Fruit fly (Drosophila melanogaster) whole organism, embryonic: Measurements from ENCODE around the gene mgr.

Experiments
- BEAF-32 ChIP-seq: fragments of 200-800 bp; sonication (Bioruptor generic); optimal IDR thresholded peaks from 3 replicates; lab custom pipeline; 2017; ENCODE audit warnings: missing biosample characterization, missing genetic modification characterization, mild to moderate bottlenecking, moderate library complexity, missing genetic modification reagents
- CG10274 ChIP-seq: fragments of 200-800 bp; sonication (Bioruptor generic); optimal IDR thresholded peaks from 3 replicates; lab custom pipeline; 2017; ENCODE audit warnings: missing biosample characterization, mild to moderate bottlenecking, missing genetic modification characterization
- CG11723 ChIP-seq: fragments of 200-800 bp; sonication (Bioruptor generic); optimal IDR thresholded peaks from 2 replicates; lab custom pipeline; 2017; ENCODE audit warnings: missing biosample characterization, mild to moderate bottlenecking, missing genetic modification characterization
- CG12155 ChIP-seq: fragments of 200-800 bp; sonication (Bioruptor generic); optimal IDR thresholded peaks from 3 replicates; lab custom pipeline; 2016; ENCODE audit warnings: missing biosample characterization, missing genetic modification characterization
- CG13424 ChIP-seq: fragments of 200-800 bp; sonication (Bioruptor generic); optimal IDR thresholded peaks from 2 replicates; lab custom pipeline; 2019; ENCODE audit warnings: missing biosample characterization, mild to moderate bottlenecking, missing genetic modification characterization, moderate library complexity
- CG14710 ChIP-seq: fragments of 200-800 bp; sonication (Bioruptor generic); optimal IDR thresholded peaks from 3 replicates; lab custom pipeline; 2019; ENCODE audit warnings: missing biosample characterization, mild to moderate bottlenecking, missing genetic modification characterization, moderate library complexity
- CG15073 ChIP-seq: fragments of 200-800 bp; sonication (Bioruptor generic); optimal IDR thresholded peaks from 2 replicates; lab custom pipeline; 2016; ENCODE audit warnings: missing biosample characterization, missing genetic modification characterization
- CG15514 ChIP-seq: fragments of 200-800 bp; sonication (Bioruptor generic); optimal IDR thresholded peaks from 3 replicates; lab custom pipeline; 2017; ENCODE audit warnings: missing biosample characterization, missing genetic modification characterization, mild to moderate bottlenecking, moderate library complexity, missing genetic modification reagents
- CG17829 ChIP-seq: fragments of 200-800 bp; optimal IDR thresholded peaks from 2 replicates; lab custom pipeline; 2019; ENCODE audit warnings: missing biosample characterization, mild to moderate bottlenecking, missing genetic modification characterization, moderate library complexity
- CG18011 ChIP-seq: fragments of 200-800 bp; sonication (Bioruptor generic); optimal IDR thresholded peaks from 2 replicates; lab custom pipeline; 2017; ENCODE audit warnings: missing biosample characterization, missing genetic modification characterization, mild to moderate bottlenecking, moderate library complexity, missing genotype
- CG31388 ChIP-seq: fragments of 200-800 bp; sonication (Bioruptor generic); optimal IDR thresholded peaks from 2 replicates; lab custom pipeline; 2016; ENCODE audit warnings: missing biosample characterization, missing genetic modification characterization
- CG32772 ChIP-seq: fragments of 200-800 bp; sonication (Bioruptor generic); IDR thresholded peaks from 2 replicates; pipeline ENCODE4 v1.3.6; 2022; ENCODE audit warnings: missing biosample characterization, missing genetic modification characterization
- CG3838 ChIP-seq: fragments of 200-800 bp; sonication (Bioruptor generic); optimal IDR thresholded peaks from 3 replicates; lab custom pipeline; 2016; ENCODE audit warnings: missing biosample characterization, missing genetic modification characterization
- CG4328 ChIP-seq: fragments of 200-800 bp; sonication (Bioruptor generic); optimal IDR thresholded peaks from 3 replicates; lab custom pipeline; 2017; ENCODE audit warnings: missing biosample characterization, missing genetic modification reagents, missing genetic modification characterization
- CG6175 ChIP-seq: fragments of 200-800 bp; sonication (Bioruptor generic); IDR thresholded peaks from 3 replicates; pipeline ENCODE4 v1.3.6; 2022; ENCODE audit warnings: missing biosample characterization, missing genetic modification characterization
- CG6791 ChIP-seq: fragments of 200-800 bp; sonication (Bioruptor generic); IDR thresholded peaks from 3 replicates; pipeline ENCODE4 v1.3.6; 2022; ENCODE audit warnings: missing biosample characterization, missing genetic modification characterization; ENCODE audit not compliant: partially characterized antibody
- CG7372 ChIP-seq: fragments of 200-800 bp; sonication (Bioruptor generic); IDR thresholded peaks from 2 replicates; pipeline ENCODE4 v1.3.6; 2022; ENCODE audit warnings: missing biosample characterization, missing genetic modification characterization
- CG8944 ChIP-seq: fragments of 200-800 bp; sonication (Bioruptor generic); optimal IDR thresholded peaks from 3 replicates; lab custom pipeline; 2016; ENCODE audit warnings: missing biosample characterization, missing genetic modification characterization
- CrebB ChIP-seq: fragments of 200-800 bp; sonication (Bioruptor generic); optimal IDR thresholded peaks from 3 replicates; lab custom pipeline; 2018; ENCODE audit warnings: missing biosample characterization, mild to moderate bottlenecking, missing genetic modification characterization
- Deaf1 ChIP-seq: fragments of 200-800 bp; optimal IDR thresholded peaks from 3 replicates; lab custom pipeline; 2019; ENCODE audit warnings: missing biosample characterization, mild to moderate bottlenecking, missing genetic modification characterization, moderate library complexity
- Dek ChIP-seq: fragments of 200-800 bp; sonication (Bioruptor generic); optimal IDR thresholded peaks from 3 replicates; lab custom pipeline; 2019; ENCODE audit warnings: missing biosample characterization, mild to moderate bottlenecking, missing genetic modification characterization, moderate library complexity
- Doc2 ChIP-seq: fragments of 200-800 bp; sonication (Bioruptor generic); IDR thresholded peaks from 2 replicates; pipeline ENCODE4 v1.3.6; 2022; ENCODE audit warnings: missing biosample characterization, missing genetic modification characterization
- Doc3 ChIP-seq: fragments of 200-800 bp; sonication (Bioruptor generic); IDR thresholded peaks from 3 replicates; pipeline ENCODE4 v1.3.6; 2022; ENCODE audit warnings: missing biosample characterization, missing genetic modification characterization; ENCODE audit not compliant: partially characterized antibody
- Eip74EF ChIP-seq, 2 experiments: fragments of 200-800 bp in 1 of 2; fragments of >200 bp in 1 of 2; sonication (Bioruptor generic) in 1 of 2; optimal IDR thresholded peaks; 2 replicates each; lab custom pipeline; 2017 to 2019; ENCODE audit warnings: missing biosample characterization in 2 of 2, missing genetic modification characterization in 2 of 2, mild to moderate bottlenecking in 1 of 2, moderate library complexity in 1 of 2
- Fer2 ChIP-seq: fragments of 200-800 bp; sonication (Bioruptor generic); optimal IDR thresholded peaks from 2 replicates; lab custom pipeline; 2018; ENCODE audit warnings: missing biosample characterization, mild to moderate bottlenecking, missing genetic modification characterization, moderate library complexity
- H2.0 ChIP-seq: fragments of 200-800 bp; sonication (Bioruptor generic); IDR thresholded peaks from 2 replicates; pipeline ENCODE4 v1.3.6; 2022; ENCODE audit warnings: missing biosample characterization, missing genetic modification characterization
- Hr51 ChIP-seq, 2 experiments: fragments of 200-800 bp; sonication (Bioruptor generic); optimal IDR thresholded peaks; 2 replicates in 1 of 2; 3 replicates in 1 of 2; lab custom pipeline; 2016 to 2018; ENCODE audit warnings: missing biosample characterization in 2 of 2, missing genetic modification characterization in 2 of 2, mild to moderate bottlenecking in 1 of 2, moderate library complexity in 1 of 2
- Lhr ChIP-seq: fragments of 200-800 bp; sonication (Bioruptor generic); optimal IDR thresholded peaks from 3 replicates; lab custom pipeline; 2017; ENCODE audit warnings: mild to moderate bottlenecking, missing biosample characterization, missing genetic modification reagents, missing genetic modification characterization
- NK7.1 ChIP-seq: fragments of 200-800 bp; sonication (Bioruptor generic); optimal IDR thresholded peaks from 3 replicates; lab custom pipeline; 2016; ENCODE audit warnings: missing biosample characterization, missing genetic modification characterization
- Nf-YC ChIP-seq: fragments of 200-800 bp; optimal IDR thresholded peaks from 3 replicates; lab custom pipeline; 2019; ENCODE audit warnings: missing biosample characterization, mild to moderate bottlenecking, missing genetic modification characterization, moderate library complexity
- Ptx1 ChIP-seq: fragments of 200-800 bp; sonication (Bioruptor generic); IDR thresholded peaks from 2 replicates; pipeline ENCODE4 v1.3.6; 2022; ENCODE audit warnings: missing biosample characterization, missing genetic modification characterization
- Sox102F ChIP-seq: fragments of 200-800 bp; sonication (Bioruptor generic); optimal IDR thresholded peaks from 2 replicates; lab custom pipeline; 2018; ENCODE audit warnings: missing biosample characterization, mild to moderate bottlenecking, missing genetic modification characterization, moderate library complexity
- Spps ChIP-seq: fragments of 200-800 bp; sonication (Bioruptor generic); optimal IDR thresholded peaks from 2 replicates; lab custom pipeline; 2018; ENCODE audit warnings: missing biosample characterization, mild to moderate bottlenecking, missing genetic modification characterization
- aop ChIP-seq: fragments of 200-800 bp; sonication (Bioruptor generic); IDR thresholded peaks from 2 replicates; pipeline ENCODE4 v1.3.6; 2022; ENCODE audit warnings: missing biosample characterization, missing genetic modification characterization
- cato ChIP-seq: fragments of 200-800 bp; sonication (Bioruptor generic); optimal IDR thresholded peaks from 2 replicates; lab custom pipeline; 2016; ENCODE audit warnings: missing biosample characterization, missing genetic modification characterization, borderline replicate concordance
- crol ChIP-seq: fragments of 200-800 bp; sonication (Bioruptor generic); IDR thresholded peaks from 2 replicates; pipeline ENCODE4 v1.3.6; 2022; ENCODE audit warnings: missing biosample characterization, missing genetic modification characterization
- disco-r ChIP-seq: fragments of 200-800 bp; sonication (Bioruptor generic); optimal IDR thresholded peaks from 2 replicates; lab custom pipeline; 2016; ENCODE audit warnings: missing biosample characterization, missing genetic modification characterization
- eve ChIP-seq, 2 experiments: fragments of >200 bp; optimal IDR thresholded peaks; 2 replicates each; lab custom pipeline; 2017; ENCODE audit warnings: missing biosample characterization in 2 of 2, missing genetic modification characterization in 2 of 2
- eyg ChIP-seq: fragments of 200-800 bp; sonication (Bioruptor generic); optimal IDR thresholded peaks from 3 replicates; lab custom pipeline; 2016; ENCODE audit warnings: missing biosample characterization, missing genetic modification characterization
- ftz-f1 ChIP-seq: fragments of 200-800 bp; sonication (Bioruptor generic); optimal IDR thresholded peaks from 2 replicates; lab custom pipeline; 2016; ENCODE audit warnings: missing biosample characterization, missing genetic modification characterization
- grau ChIP-seq: fragments of 200-800 bp; optimal IDR thresholded peaks from 3 replicates; lab custom pipeline; 2019; ENCODE audit warnings: missing biosample characterization, mild to moderate bottlenecking, missing genetic modification characterization, moderate library complexity
- gro ChIP-seq: fragments of 200-800 bp; sonication (Bioruptor generic); optimal IDR thresholded peaks from 2 replicates; lab custom pipeline; 2016; ENCODE audit warnings: missing biosample characterization, missing genetic modification characterization
- gsb-n ChIP-seq: fragments of 200-800 bp; sonication (Bioruptor generic); optimal IDR thresholded peaks from 3 replicates; lab custom pipeline; 2018; ENCODE audit warnings: missing biosample characterization, mild to moderate bottlenecking, missing genetic modification characterization
- kah ChIP-seq: fragments of 200-800 bp; sonication (Bioruptor generic); optimal IDR thresholded peaks from 2 replicates; lab custom pipeline; 2018; ENCODE audit warnings: missing biosample characterization, mild to moderate bottlenecking, missing genetic modification characterization
- lbe ChIP-seq: fragments of 200-800 bp; sonication (Bioruptor generic); optimal IDR thresholded peaks from 2 replicates; lab custom pipeline; 2016; ENCODE audit warnings: missing biosample characterization, mild to moderate bottlenecking, missing genetic modification characterization
- lmd ChIP-seq: fragments of 200-800 bp; sonication (Bioruptor generic); IDR thresholded peaks from 2 replicates; pipeline ENCODE4 v1.3.6; 2022; ENCODE audit warnings: missing biosample characterization, missing genetic modification characterization
- otp ChIP-seq: fragments of 200-800 bp; sonication (Bioruptor generic); IDR thresholded peaks from 3 replicates; pipeline ENCODE4, ENCODE4 v1.3.6; 2022; ENCODE audit warnings: missing biosample characterization, missing genetic modification characterization
- salm ChIP-seq: fragments of 200-800 bp; sonication (Bioruptor generic); optimal IDR thresholded peaks from 2 replicates; lab custom pipeline; 2018; ENCODE audit warnings: missing biosample characterization, mild to moderate bottlenecking, missing genetic modification characterization
- tap ChIP-seq: fragments of 200-800 bp; optimal IDR thresholded peaks from 3 replicates; lab custom pipeline; 2019; ENCODE audit warnings: missing biosample characterization, mild to moderate bottlenecking, missing genetic modification characterization, moderate library complexity
- trem ChIP-seq: fragments of 200-800 bp; optimal IDR thresholded peaks from 3 replicates; lab custom pipeline; 2019; ENCODE audit warnings: missing biosample characterization, mild to moderate bottlenecking, missing genetic modification characterization, moderate library complexity
- wek ChIP-seq: fragments of 200-800 bp; sonication (Bioruptor generic); optimal IDR thresholded peaks from 3 replicates; lab custom pipeline; 2018; ENCODE audit warnings: missing biosample characterization, mild to moderate bottlenecking, missing genetic modification characterization, moderate library complexity

The mgr gene

dm6 chr3R:11407733-11408134, 1.9 kb downstream of the mgr start, which contains the start of gene mRpL40 (continued):
- TF ChIP-seq CG15514 (GFP tag; lab: Kevin White, UChicago) (peak; percentile 21), salm (tag; lab: Kevin White, UChicago) (no peak), eyg (GFP tag; lab: Kevin White, UChicago) (no peak), grau (tag; lab: Kevin White, UChicago) (no peak), Sox102F (GFP tag; lab: Kevin White, UChicago) (no peak), disco-r (GFP tag; lab: Kevin White, UChicago) (no peak), otp (GFP tag; lab: Robert Waterston, UW) (no peak), CG7372 (GFP tag; lab: Robert Waterston, UW) (peak; percentile 86), crol (GFP tag; lab: Robert Waterston, UW) (no peak), wek (no peak), Ptx1 (GFP tag; lab: Robert Waterston, UW) (no peak), gro (GFP tag; lab: Kevin White, UChicago) (no peak), CG17829 (tag; lab: Kevin White, UChicago) (peak; percentile 0), cato (GFP tag; lab: Kevin White, UChicago) (no peak), CG6791 (GFP tag; lab: Robert Waterston, UW) (peak; percentile 52), Fer2 (tag; lab: Kevin White, UChicago) (no peak), gsb-n (tag; lab: Kevin White, UChicago) (no peak), CG18011 (GFP tag; lab: Kevin White, UChicago) (no peak), Lhr (no peak), CG4328 (GFP tag; lab: Kevin White, UChicago) (no peak), lmd (GFP tag; lab: Robert Waterston, UW) (no peak), CG32772 (no peak), CrebB (tag; lab: Kevin White, UChicago) (no peak), Eip74EF (GFP tag; optimal IDR thresholded peaks at IDR 0.05; lab: Kevin White, UChicago) (no peak), Hr51 (GFP tag; optimal IDR thresholded peaks at IDR 0.05; lab: Kevin White, UChicago) (no peak), NK7.1 (GFP tag; lab: Kevin White, UChicago) (no peak), Doc2 (GFP tag; lab: Robert Waterston, UW) (no peak), CG3838 (GFP tag; lab: Kevin White, UChicago) (no peak), CG10274 (GFP tag; lab: Kevin White, UChicago) (no peak), CG11723 (GFP tag; lab: Kevin White, UChicago) (no peak), CG14710 (peak; percentile 19), CG8944 (GFP tag; lab: Kevin White, UChicago) (no peak), CG6175 (GFP tag; lab: Robert Waterston, UW) (no peak), BEAF-32 (peak; percentile 50), Deaf1 (tag; lab: Kevin White, UChicago) (no peak), kah (GFP tag; lab: Kevin White, UChicago) (no peak), Nf-YC (tag; lab: Kevin White, UChicago) (no peak), Dek (tag; lab: Kevin White, UChicago) (no peak), Spps (tag; lab: Kevin White, UChicago) (no peak), CG31388 (GFP tag; lab: Kevin White, UChicago) (no peak), lbe (GFP tag; lab: Kevin White, UChicago) (no peak), trem (peak; percentile 43), eve (GFP tag; optimal IDR thresholded peaks at IDR 0.05; lab: Kevin White, UChicago) (no peak), tap (tag; lab: Kevin White, UChicago) (no peak), aop (GFP tag; lab: Robert Waterston, UW) (no peak), H2.0 (GFP tag; lab: Robert Waterston, UW) (no peak), CG15073 (GFP tag; lab: Kevin White, UChicago) (no peak), ftz-f1 (GFP tag; lab: Kevin White, UChicago) (no peak), CG13424 (tag; lab: Kevin White, UChicago) (no peak), Doc3 (GFP tag; lab: Robert Waterston, UW) (peak; percentile 57; the same call in 1 of the 3 replicates), CG12155 (no peak)
